Worm (Caenorhabditis elegans): ENCODE results near the gene srh-206.

- TF ChIP-seq him-1 (tag; optimal IDR thresholded peaks at IDR 0.05) (no peak), W03F9.2 (tag; optimal IDR thresholded peaks at IDR 0.05) (no peak)
Measured at ce11 chrV:16950036-16950435, 4.6 kb downstream of the srh-206 start.

Measured in whole organism, L4/young adult.